Worm (Caenorhabditis elegans) whole organism, L4 larva: ENCODE data around the gene Y41D4A.1.

Experiments used
- Y5F2A.4 ChIP-seq: fragments of 200-800 bp; sonication (Bioruptor generic); optimal IDR thresholded peaks from 2 replicates; lab custom pipeline; 2018; ENCODE audit warnings: mild to moderate bottlenecking, missing genetic modification characterization, missing compliant biosample characterization
- dpl-1 ChIP-seq: fragments of 150-350 bp; optimal IDR thresholded peaks from 2 replicates; lab custom pipeline; 2014; ENCODE audit warnings: missing biosample characterization, missing genetic modification reagents, missing genetic modification characterization
- nhr-10 ChIP-seq: fragments of 150-350 bp; optimal IDR thresholded peaks from 2 replicates; lab custom pipeline; 2014; ENCODE audit warnings: missing biosample characterization, missing genetic modification characterization
- spr-3 ChIP-seq: fragments of 200-800 bp; sonication (Bioruptor generic); optimal IDR thresholded peaks from 2 replicates; lab custom pipeline; 2018; ENCODE audit warnings: mild to moderate bottlenecking, missing genetic modification characterization, missing compliant biosample characterization

DNA sequence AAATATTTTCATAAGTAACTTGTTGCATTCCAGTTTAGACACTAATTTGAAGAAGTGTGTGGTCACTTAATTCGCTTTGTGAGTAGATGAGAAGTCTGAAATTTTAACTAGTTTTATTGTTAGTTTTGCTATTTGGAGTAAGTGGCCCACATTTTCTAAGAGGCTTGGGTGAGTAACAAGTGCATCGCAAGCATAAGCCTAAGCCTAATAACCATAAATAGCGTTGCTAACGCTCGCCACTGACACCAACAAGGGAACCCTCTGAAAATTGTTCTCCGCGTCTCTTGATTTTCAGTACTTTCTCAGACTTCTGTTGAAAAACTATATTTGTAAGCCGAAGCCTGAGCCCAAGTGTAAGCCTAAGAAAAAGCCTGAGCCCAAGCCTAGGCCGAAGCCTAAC, 47.7 kb upstream of the Y41D4A.1 start, which contains the start of gene epic-3:
- no peak for TF ChIP-seq dpl-1 (GFP tag; lab: Kevin White, UChicago)
- no peak for TF ChIP-seq nhr-10
- TF ChIP-seq Y5F2A.4 = no peak
- TF ChIP-seq spr-3 (GFP tag; lab: Kevin White, UChicago) = no peak
